Fruit fly (Drosophila melanogaster) whole organism, embryonic: ENCODE data around the gene CG1024.

Experiments
- Abd-B ChIP-seq: fragments of 200-800 bp; sonication (Bioruptor generic); optimal IDR thresholded peaks from 2 replicates; lab custom pipeline; 2018; ENCODE audit warnings: missing biosample characterization, mild to moderate bottlenecking, missing genetic modification characterization, moderate library complexity
- Asciz ChIP-seq: fragments of 200-800 bp; sonication (Bioruptor generic); optimal IDR thresholded peaks from 2 replicates; lab custom pipeline; 2017; ENCODE audit warnings: missing biosample characterization, mild to moderate bottlenecking, missing genetic modification characterization, missing genetic modification reagents
- CG10462 ChIP-seq: fragments of 200-800 bp; sonication (Bioruptor generic); optimal IDR thresholded peaks from 2 replicates; lab custom pipeline; 2016; ENCODE audit warnings: missing biosample characterization, missing genetic modification characterization
- CG12219 ChIP-seq: fragments of 200-800 bp; sonication (Bioruptor generic); optimal IDR thresholded peaks from 3 replicates; lab custom pipeline; 2018; ENCODE audit warnings: missing biosample characterization, mild to moderate bottlenecking, missing genetic modification characterization
- CG12299 ChIP-seq: fragments of 200-800 bp; sonication (Bioruptor generic); optimal IDR thresholded peaks from 2 replicates; lab custom pipeline; 2018; ENCODE audit warnings: missing biosample characterization, mild to moderate bottlenecking, missing genetic modification characterization
- CG14965 ChIP-seq: fragments of 200-800 bp; sonication (Bioruptor generic); optimal IDR thresholded peaks from 2 replicates; lab custom pipeline; 2016; ENCODE audit warnings: missing biosample characterization, missing genetic modification characterization, borderline replicate concordance
- CG15514 ChIP-seq: fragments of 200-800 bp; sonication (Bioruptor generic); optimal IDR thresholded peaks from 3 replicates; lab custom pipeline; 2017; ENCODE audit warnings: missing biosample characterization, missing genetic modification characterization, mild to moderate bottlenecking, moderate library complexity, missing genetic modification reagents
- CG15601 ChIP-seq: fragments of 200-800 bp; sonication (Bioruptor generic); optimal IDR thresholded peaks from 3 replicates; lab custom pipeline; 2019; ENCODE audit warnings: missing biosample characterization, mild to moderate bottlenecking, missing genetic modification characterization, moderate library complexity
- CG1602 ChIP-seq: fragments of 200-800 bp; sonication (Bioruptor generic); optimal IDR thresholded peaks from 3 replicates; lab custom pipeline; 2016; ENCODE audit warnings: missing biosample characterization, missing genetic modification characterization
- CG1603 ChIP-seq: fragments of 200-800 bp; sonication (Bioruptor generic); optimal IDR thresholded peaks from 2 replicates; lab custom pipeline; 2019; ENCODE audit warnings: missing biosample characterization, mild to moderate bottlenecking, missing genetic modification characterization, moderate library complexity
- CG17186 ChIP-seq: fragments of 200-800 bp; sonication (Bioruptor generic); optimal IDR thresholded peaks from 3 replicates; lab custom pipeline; 2017; ENCODE audit warnings: missing biosample characterization, missing genetic modification reagents, missing genetic modification characterization
- CG17385 ChIP-seq: fragments of 200-800 bp; sonication (Bioruptor generic); optimal IDR thresholded peaks from 3 replicates; lab custom pipeline; 2018; ENCODE audit warnings: missing biosample characterization, mild to moderate bottlenecking, missing genetic modification characterization
- CG2199 ChIP-seq: fragments of 200-800 bp; sonication (Bioruptor generic); IDR thresholded peaks from 3 replicates; pipeline ENCODE4 v1.3.6; 2022; ENCODE audit warnings: missing biosample characterization, missing genetic modification characterization
- CG30403 ChIP-seq: fragments of 200-800 bp; sonication (Bioruptor generic); optimal IDR thresholded peaks from 3 replicates; lab custom pipeline; 2016; ENCODE audit warnings: missing biosample characterization, missing genetic modification characterization
- CG3847 ChIP-seq: fragments of 200-800 bp; sonication (Bioruptor generic); IDR thresholded peaks from 2 replicates; pipeline ENCODE4 v1.3.6; 2022; ENCODE audit warnings: missing biosample characterization, missing genetic modification characterization
- CG4360 ChIP-seq: fragments of 200-800 bp; sonication (Bioruptor generic); IDR thresholded peaks from 2 replicates; pipeline ENCODE4 v1.3.6; 2022; ENCODE audit warnings: missing biosample characterization, missing genetic modification characterization
- CG4424 ChIP-seq: fragments of 200-800 bp; sonication (Bioruptor generic); optimal IDR thresholded peaks from 3 replicates; lab custom pipeline; 2016; ENCODE audit warnings: missing biosample characterization, missing genetic modification characterization
- CG8290 ChIP-seq, 3 experiments: fragments of 200-800 bp; sonication (Bioruptor generic); optimal IDR thresholded peaks; 2 replicates each; lab custom pipeline; 2016 to 2019; ENCODE audit warnings: missing biosample characterization in 3 of 3, missing genetic modification characterization in 3 of 3, mild to moderate bottlenecking in 2 of 3, moderate library complexity in 1 of 3
- CG8924 ChIP-seq: fragments of 200-800 bp; optimal IDR thresholded peaks from 3 replicates; lab custom pipeline; 2019; ENCODE audit warnings: missing biosample characterization, mild to moderate bottlenecking, missing genetic modification characterization, moderate library complexity
- CG9609 ChIP-seq: fragments of 200-800 bp; sonication (Bioruptor generic); optimal IDR thresholded peaks from 3 replicates; lab custom pipeline; 2016; ENCODE audit warnings: missing biosample characterization, missing genetic modification characterization
- CHES-1-like ChIP-seq: fragments of 200-800 bp; sonication (Bioruptor generic); optimal IDR thresholded peaks from 2 replicates; lab custom pipeline; 2016; ENCODE audit warnings: missing biosample characterization, missing genetic modification characterization
- Ets97D ChIP-seq: fragments of 200-800 bp; sonication (Bioruptor generic); optimal IDR thresholded peaks from 3 replicates; lab custom pipeline; 2016; ENCODE audit warnings: missing biosample characterization, missing genetic modification characterization
- Gug ChIP-seq: fragments of 200-800 bp; sonication (Bioruptor generic); IDR thresholded peaks from 4 replicates; pipeline ENCODE4 v1.3.6; 2022; ENCODE audit warnings: missing biosample characterization, missing genetic modification characterization
- Hand ChIP-seq: fragments of 200-800 bp; sonication (Bioruptor generic); optimal IDR thresholded peaks from 2 replicates; lab custom pipeline; 2017; ENCODE audit warnings: mild to moderate bottlenecking, missing biosample characterization, missing genetic modification reagents, missing genetic modification characterization
- Hmr ChIP-seq: fragments of 200-800 bp; sonication (Bioruptor generic); optimal IDR thresholded peaks from 3 replicates; lab custom pipeline; 2017; ENCODE audit warnings: mild to moderate bottlenecking, missing biosample characterization, missing genetic modification reagents, missing genetic modification characterization
- Hr78 ChIP-seq, 2 experiments: fragments of 200-800 bp in 1 of 2; fragments of >200 bp in 1 of 2; sonication (Bioruptor generic) in 1 of 2; optimal IDR thresholded peaks; 2 replicates each; lab custom pipeline; 2017 to 2019; ENCODE audit warnings: missing biosample characterization in 2 of 2, missing genetic modification characterization in 2 of 2, mild to moderate bottlenecking in 1 of 2, moderate library complexity in 1 of 2
- MBD-R2 ChIP-seq: fragments of 200-800 bp; sonication (Bioruptor generic); IDR thresholded peaks from 2 replicates; pipeline ENCODE4 v1.3.6; 2022; ENCODE audit warnings: missing biosample characterization, missing genetic modification characterization
- Max ChIP-seq: fragments of 200-800 bp; sonication (Bioruptor generic); optimal IDR thresholded peaks from 2 replicates; lab custom pipeline; 2016; ENCODE audit warnings: missing biosample characterization, mild to moderate bottlenecking, missing genetic modification characterization
- Neu2 ChIP-seq: fragments of 200-800 bp; sonication (Bioruptor generic); optimal IDR thresholded peaks from 3 replicates; lab custom pipeline; 2016; ENCODE audit warnings: missing biosample characterization, missing genetic modification characterization, borderline replicate concordance
- Side ChIP-seq: fragments of 200-800 bp; sonication (Bioruptor generic); optimal IDR thresholded peaks from 2 replicates; lab custom pipeline; 2016; ENCODE audit warnings: missing biosample characterization, missing genetic modification characterization
- YL-1 ChIP-seq: fragments of 200-800 bp; sonication (Bioruptor generic); optimal IDR thresholded peaks from 3 replicates; lab custom pipeline; 2017; ENCODE audit warnings: missing biosample characterization, mild to moderate bottlenecking, missing genetic modification characterization
- ac ChIP-seq: fragments of 200-800 bp; sonication (Bioruptor generic); optimal IDR thresholded peaks from 3 replicates; lab custom pipeline; 2017; ENCODE audit warnings: missing biosample characterization, mild to moderate bottlenecking, missing genetic modification characterization
- ap ChIP-seq: fragments of 200-800 bp; sonication (Bioruptor generic); IDR thresholded peaks from 2 replicates; pipeline ENCODE4 v1.3.6; 2022; ENCODE audit warnings: missing biosample characterization, missing genetic modification characterization
- bab2 ChIP-seq: fragments of 200-800 bp; sonication (Bioruptor generic); optimal IDR thresholded peaks from 2 replicates; lab custom pipeline; 2016; ENCODE audit warnings: missing biosample characterization, missing genetic modification characterization
- chif ChIP-seq, 2 experiments: fragments of 200-800 bp; sonication (Bioruptor generic); optimal IDR thresholded peaks; 3 replicates each; lab custom pipeline; 2016; ENCODE audit warnings: missing biosample characterization in 2 of 2, missing genetic modification characterization in 2 of 2
- chm ChIP-seq: fragments of 200-800 bp; sonication (Bioruptor generic); IDR thresholded peaks from 2 replicates; pipeline ENCODE4 v1.3.6; 2022; ENCODE audit warnings: missing biosample characterization, missing genetic modification characterization
- ems ChIP-seq: fragments of 200-800 bp; sonication (Bioruptor generic); optimal IDR thresholded peaks from 3 replicates; lab custom pipeline; 2016; ENCODE audit warnings: missing biosample characterization, missing genetic modification characterization
- eyg ChIP-seq: fragments of 200-800 bp; sonication (Bioruptor generic); optimal IDR thresholded peaks from 3 replicates; lab custom pipeline; 2016; ENCODE audit warnings: missing biosample characterization, missing genetic modification characterization
- gro ChIP-seq: fragments of 200-800 bp; sonication (Bioruptor generic); optimal IDR thresholded peaks from 2 replicates; lab custom pipeline; 2016; ENCODE audit warnings: missing biosample characterization, missing genetic modification characterization
- gt ChIP-seq: fragments of 200-800 bp; sonication (Bioruptor generic); IDR thresholded peaks from 2 replicates; pipeline ENCODE4 v1.3.6; 2022; ENCODE audit warnings: missing biosample characterization, missing genetic modification characterization
- lov ChIP-seq, 2 experiments: fragments of 200-800 bp in 1 of 2; fragments of >200 bp in 1 of 2; sonication (Bioruptor generic) in 1 of 2; IDR thresholded peaks in 1 of 2; optimal IDR thresholded peaks in 1 of 2; 2 replicates in 1 of 2; 3 replicates in 1 of 2; pipeline versions ENCODE4 v1.3.6 to Lab custom; 2017 to 2022; ENCODE audit warnings: missing biosample characterization in 1 of 2, missing genetic modification characterization in 1 of 2
- oc ChIP-seq: fragments of 200-800 bp; sonication (Bioruptor generic); optimal IDR thresholded peaks from 2 replicates; lab custom pipeline; 2018; ENCODE audit warnings: missing biosample characterization, mild to moderate bottlenecking, missing genetic modification characterization, moderate library complexity
- peb ChIP-seq: fragments of 200-800 bp; sonication (Bioruptor generic); IDR thresholded peaks from 2 replicates; pipeline ENCODE4 v1.3.6; 2022; ENCODE audit warnings: missing biosample characterization, missing genetic modification characterization
- schlank ChIP-seq: fragments of 200-800 bp; sonication (Bioruptor generic); optimal IDR thresholded peaks from 2 replicates; lab custom pipeline; 2018; ENCODE audit warnings: missing biosample characterization, mild to moderate bottlenecking, missing genetic modification characterization
- sd ChIP-seq: fragments of 200-800 bp; sonication (Bioruptor generic); optimal IDR thresholded peaks from 3 replicates; lab custom pipeline; 2018; ENCODE audit warnings: missing biosample characterization, mild to moderate bottlenecking, missing genetic modification characterization, moderate library complexity
- shn ChIP-seq: fragments of 200-800 bp; sonication (Bioruptor generic); optimal IDR thresholded peaks from 3 replicates; lab custom pipeline; 2016; ENCODE audit warnings: missing biosample characterization, missing genetic modification characterization
- sug ChIP-seq: fragments of 200-800 bp; optimal IDR thresholded peaks from 2 replicates; lab custom pipeline; 2019; ENCODE audit warnings: missing biosample characterization, mild to moderate bottlenecking, missing genetic modification characterization, moderate library complexity
- toy ChIP-seq: fragments of 200-800 bp; sonication (Bioruptor generic); IDR thresholded peaks from 2 replicates; pipeline ENCODE4 v1.3.6; 2022; ENCODE audit warnings: missing biosample characterization, missing genetic modification characterization
- z ChIP-seq: fragments of 200-800 bp; sonication (Bioruptor generic); IDR thresholded peaks from 3 replicates; pipeline ENCODE4 v1.3.6; 2022; ENCODE audit warnings: missing biosample characterization, missing genetic modification characterization

Gene CG1024

dm6 chr3R:6426173-6426899 is 46.2 kb upstream of the CG1024 start (continued):
- TF ChIP-seq Side: no peak
- TF ChIP-seq sug (tag; lab: Kevin White, UChicago): no peak
- peak; percentile 95 for TF ChIP-seq sd
- TF ChIP-seq CG8924: no peak
- TF ChIP-seq CG17385 (GFP tag; lab: Kevin White, UChicago): no peak
- no peak for TF ChIP-seq CG1602 (GFP tag; lab: Kevin White, UChicago)
- no peak for TF ChIP-seq CG9609 (GFP tag; lab: Kevin White, UChicago)
- no peak for TF ChIP-seq ems (GFP tag; lab: Kevin White, UChicago)
- TF ChIP-seq MBD-R2 (GFP tag; lab: Robert Waterston, UW): no peak
- no peak for TF ChIP-seq CG8290 (GFP tag; optimal IDR thresholded peaks at IDR 0.05; lab: Kevin White, UChicago)
- TF ChIP-seq CG8290 (tag; optimal IDR thresholded peaks at IDR 0.05; lab: Kevin White, UChicago): no peak
- TF ChIP-seq CG12219 (GFP tag; lab: Kevin White, UChicago): no peak
- TF ChIP-seq eyg (GFP tag; lab: Kevin White, UChicago): no peak
- TF ChIP-seq ac: no peak
- peak; percentile 88; the same call in 2 of the 3 replicates for TF ChIP-seq CG2199 (GFP tag; lab: Robert Waterston, UW)
- TF ChIP-seq schlank (tag; lab: Kevin White, UChicago): no peak
- TF ChIP-seq CG4360 (GFP tag; lab: Robert Waterston, UW): peak; percentile 34; the same call in 1 of the 2 replicates
- TF ChIP-seq Asciz (GFP tag; lab: Kevin White, UChicago): no peak
- peak; percentile 18 for TF ChIP-seq CG15514 (GFP tag; lab: Kevin White, UChicago)
- no peak for TF ChIP-seq CG3847 (GFP tag; lab: Robert Waterston, UW)
- no peak for TF ChIP-seq toy
- no peak for TF ChIP-seq chif (GFP tag; optimal IDR thresholded peaks at IDR 0.05; lab: Kevin White, UChicago)
- TF ChIP-seq CG10462 (GFP tag; lab: Kevin White, UChicago): no peak
- no peak for TF ChIP-seq Max (GFP tag; lab: Kevin White, UChicago)
- TF ChIP-seq CG1603 (tag; lab: Kevin White, UChicago): no peak
- TF ChIP-seq CG4424: no peak
- 0 out of 3 replicates have a peak, but pooled peaks have one; percentile 12 for TF ChIP-seq z (GFP tag; lab: Robert Waterston, UW)
- TF ChIP-seq YL-1 (GFP tag; lab: Kevin White, UChicago): no peak
- TF ChIP-seq gt (GFP tag; lab: Robert Waterston, UW): no peak
- no peak for TF ChIP-seq CG15601 (tag; lab: Kevin White, UChicago)
- TF ChIP-seq gro (GFP tag; lab: Kevin White, UChicago): peak; percentile 14
- TF ChIP-seq oc (tag; lab: Kevin White, UChicago): no peak
- TF ChIP-seq Hmr: peak; percentile 1
- TF ChIP-seq CG12299: no peak
- TF ChIP-seq Neu2 (GFP tag; lab: Kevin White, UChicago): no peak
- no peak for TF ChIP-seq peb
- no peak for TF ChIP-seq Ets97D (GFP tag; lab: Kevin White, UChicago)
- TF ChIP-seq ap (GFP tag; lab: Robert Waterston, UW): no peak
- TF ChIP-seq CHES-1-like (GFP tag; lab: Kevin White, UChicago): no peak
- no peak for TF ChIP-seq CG17186 (GFP tag; lab: Kevin White, UChicago)
- 0 out of 2 replicates have a peak, but pooled peaks have one; percentile 45 for TF ChIP-seq chm (GFP tag; lab: Robert Waterston, UW)
- TF ChIP-seq Abd-B (GFP tag; lab: Kevin White, UChicago): no peak
- TF ChIP-seq Hr78 (GFP tag; optimal IDR thresholded peaks at IDR 0.05; lab: Kevin White, UChicago): no peak
- TF ChIP-seq bab2: no peak
- TF ChIP-seq Hand (GFP tag; lab: Kevin White, UChicago): no peak
- no peak for TF ChIP-seq CG30403 (GFP tag; lab: Kevin White, UChicago)
- no peak for TF ChIP-seq Gug (GFP tag; lab: Robert Waterston, UW)
- TF ChIP-seq CG14965: no peak
- TF ChIP-seq shn (GFP tag; lab: Kevin White, UChicago): no peak
- TF ChIP-seq lov (optimal IDR thresholded peaks at IDR 0.05; lab: Kevin White, UChicago): no peak
- no peak for TF ChIP-seq lov (GFP tag; IDR thresholded peaks at IDR 0.05; lab: Robert Waterston, UW)
